Worm (Caenorhabditis elegans): ENCODE results near the gene gcy-6.

ce11 chrV:10342904-10343303, 29.1 kb upstream of the gcy-6 start, which contains the start of gene K07C5.3:
- no peak for TF ChIP-seq ama-1 (optimal IDR thresholded peaks at IDR 0.05)
- no peak for TF ChIP-seq flt-1 (GFP tag; IDR thresholded peaks at IDR 0.05)
- TF ChIP-seq hnd-1 (tag; optimal IDR thresholded peaks at IDR 0.05) = no peak
- no peak for TF ChIP-seq ceh-36 (tag; optimal IDR thresholded peaks at IDR 0.05)
- TF ChIP-seq pes-1 (GFP tag; IDR thresholded peaks at IDR 0.05) = no peak

Measured in whole organism, early embryonic.